Worm (Caenorhabditis elegans) whole organism, mixed stage, embryonic: ENCODE measurements around the gene che-2.

Experiments used
- ces-1 ChIP-seq: fragments of 150-350 bp; optimal IDR thresholded peaks from 2 replicates; lab custom pipeline; 2014; ENCODE audit warnings: missing biosample characterization, missing genetic modification reagents, missing genetic modification characterization
- cnd-1 ChIP-seq: fragments of 200-800 bp; sonication (Bioruptor generic); optimal IDR thresholded peaks from 2 replicates; lab custom pipeline; 2018; ENCODE audit warnings: mild to moderate bottlenecking, missing genetic modification characterization, missing compliant biosample characterization
- hlh-1 ChIP-seq: fragments of 150-350 bp; optimal IDR thresholded peaks from 2 replicates; lab custom pipeline; 2014; ENCODE audit warnings: missing biosample characterization, missing genetic modification reagents, missing genetic modification characterization
- lin-32 ChIP-seq: fragments of 200-800 bp; sonication (Bioruptor generic); optimal IDR thresholded peaks from 2 replicates; lab custom pipeline; 2018; ENCODE audit warnings: mild to moderate bottlenecking, missing genetic modification characterization, missing compliant biosample characterization
- lsy-2 ChIP-seq: fragments of 150-350 bp; optimal IDR thresholded peaks from 2 replicates; lab custom pipeline; 2014; ENCODE audit warnings: missing biosample characterization, missing genetic modification characterization
- nhr-12 ChIP-seq: fragments of 150-350 bp; optimal IDR thresholded peaks from 2 replicates; lab custom pipeline; 2014; ENCODE audit warnings: missing biosample characterization, missing genetic modification characterization
- nhr-237 ChIP-seq: fragments of 150-350 bp; optimal IDR thresholded peaks from 2 replicates; lab custom pipeline; 2014; ENCODE audit warnings: missing biosample characterization, missing genetic modification characterization
- nhr-28 ChIP-seq: fragments of 150-350 bp; optimal IDR thresholded peaks from 2 replicates; lab custom pipeline; 2014; ENCODE audit warnings: missing biosample characterization, missing genetic modification characterization
- nhr-76 ChIP-seq: sonication (generic microtip); optimal IDR thresholded peaks from 2 replicates; lab custom pipeline; 2017; ENCODE audit warnings: missing biosample characterization, missing genetic modification characterization
- pha-4 ChIP-seq: fragments of 150-350 bp; optimal IDR thresholded peaks from 2 replicates; lab custom pipeline; 2018; ENCODE audit warnings: missing biosample characterization, missing genetic modification reagents, missing genetic modification characterization
- snpc-4 ChIP-seq: fragments of 150-350 bp; optimal IDR thresholded peaks from 2 replicates; lab custom pipeline; 2014; ENCODE audit warnings: missing biosample characterization, missing genetic modification characterization
- unc-39 ChIP-seq: fragments of 150-350 bp; optimal IDR thresholded peaks from 2 replicates; lab custom pipeline; 2014; ENCODE audit warnings: missing biosample characterization, missing genetic modification characterization
- unc-62 ChIP-seq: fragments of 150-350 bp; optimal IDR thresholded peaks from 2 replicates; lab custom pipeline; 2014; ENCODE audit warnings: missing biosample characterization, missing genetic modification reagents, missing genetic modification characterization

DNA sequence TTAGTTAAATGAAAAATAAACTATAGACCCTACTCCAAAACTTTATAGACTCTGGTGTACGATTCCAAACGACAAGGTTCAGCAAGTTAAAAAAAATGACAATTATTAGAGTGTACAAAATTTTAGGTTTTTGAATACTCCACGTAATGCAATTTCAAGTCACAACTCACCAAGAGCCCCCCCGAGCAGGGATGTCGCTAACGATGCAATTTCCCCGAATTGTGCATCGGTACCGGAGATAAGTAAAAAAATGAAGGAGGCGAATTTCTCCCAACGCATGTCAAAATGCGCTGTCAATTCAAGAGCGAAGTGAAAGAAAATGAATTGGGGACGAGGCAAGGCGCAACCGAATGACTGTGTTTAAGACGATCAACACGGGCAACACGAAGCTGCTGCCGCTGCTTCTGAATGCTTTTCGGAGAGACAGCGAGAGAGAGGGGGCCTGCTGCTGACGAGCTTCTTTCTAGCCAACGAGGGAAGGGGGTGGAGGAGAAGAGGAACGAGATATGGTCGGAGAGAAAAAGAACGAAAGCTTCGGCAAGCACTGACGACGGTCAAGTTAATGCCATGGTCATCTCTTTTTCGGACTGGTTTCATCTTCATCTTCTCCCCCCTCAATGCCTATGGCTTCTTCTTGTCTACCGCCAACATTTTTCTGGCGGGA is 24.0 kb upstream of the che-2 start, which contains the start of gene abu-12:
- TF ChIP-seq ces-1 (no peak), nhr-237 (tag; lab: Kevin White, UChicago) (no peak), snpc-4 (no peak), lsy-2 (no peak), pha-4 (tag; lab: Kevin White, UChicago) (no peak), nhr-76 (tag; lab: Kevin White, UChicago) (no peak), nhr-28 (tag; lab: Kevin White, UChicago) (no peak), cnd-1 (no peak), unc-62 (GFP tag; lab: Kevin White, UChicago) (no peak), nhr-12 (no peak), unc-39 (tag; lab: Kevin White, UChicago) (no peak), lin-32 (GFP tag; lab: Kevin White, UChicago) (no peak), hlh-1 (no peak)
